Worm (Caenorhabditis elegans) whole organism, midembryonic: Measurements from ENCODE around the gene W04H10.2.

Experiments used
- klf-2 ChIP-seq: fragments of 200-800 bp; sonication (Bioruptor generic); conservative IDR thresholded peaks from 2 replicates; pipeline ENCODE4 v1.3.6; 2022; ENCODE audit warnings: missing genetic modification reagents, missing genetic modification characterization, missing compliant biosample characterization
- med-1 ChIP-seq: sonication (generic microtip); optimal IDR thresholded peaks from 2 replicates; lab custom pipeline; 2017; ENCODE audit warnings: missing genetic modification characterization, mild to moderate bottlenecking, missing compliant biosample characterization, antibody characterized with exemption, missing genetic modification reagents; ENCODE audit not compliant: insufficient read depth

DNA sequence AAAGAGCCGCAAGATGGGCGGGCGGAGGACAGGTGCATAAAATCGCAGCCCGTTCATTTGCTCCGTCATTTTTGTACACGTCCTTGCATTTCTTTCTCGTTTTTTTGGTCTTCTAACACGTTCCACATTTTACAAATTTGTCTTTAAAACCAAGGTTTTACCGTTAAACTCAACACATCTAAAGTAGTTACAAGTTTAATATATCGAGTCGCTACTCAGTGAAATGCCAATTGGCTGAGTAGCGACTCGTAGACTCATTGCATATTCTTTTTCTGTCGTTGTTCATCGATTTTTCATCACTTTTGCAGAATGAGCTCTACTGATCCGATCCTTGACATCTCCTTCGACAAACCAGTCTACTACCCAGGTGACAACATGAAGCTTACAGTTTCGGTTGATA, 21.8 kb downstream of the W04H10.2 start, which contains the start of gene arrd-1:
- no peak for TF ChIP-seq klf-2 (GFP tag; lab: Robert Waterston, UW)
- TF ChIP-seq med-1 (GFP tag; lab: Kevin White, UChicago) = no peak
